Fruit fly (Drosophila melanogaster) whole organism, embryonic: ENCODE data around the gene lectin-28C.

Experiments used
- Awh ChIP-seq: fragments of 200-800 bp; sonication (Bioruptor generic); IDR thresholded peaks from 2 replicates; pipeline ENCODE4, ENCODE4 v1.3.6; 2022; ENCODE audit warnings: missing biosample characterization, missing genetic modification characterization
- CG10462 ChIP-seq: fragments of 200-800 bp; sonication (Bioruptor generic); optimal IDR thresholded peaks from 2 replicates; lab custom pipeline; 2016; ENCODE audit warnings: missing biosample characterization, missing genetic modification characterization
- CG10959 ChIP-seq: fragments of 200-800 bp; sonication (Bioruptor generic); IDR thresholded peaks from 2 replicates; pipeline ENCODE4 v1.3.6; 2022; ENCODE audit warnings: missing biosample characterization, missing genetic modification characterization
- CG12071 ChIP-seq: fragments of 200-800 bp; sonication (Bioruptor generic); optimal IDR thresholded peaks from 3 replicates; lab custom pipeline; 2018; ENCODE audit warnings: missing biosample characterization, mild to moderate bottlenecking, missing genetic modification characterization
- CG12219 ChIP-seq: fragments of 200-800 bp; sonication (Bioruptor generic); optimal IDR thresholded peaks from 3 replicates; lab custom pipeline; 2018; ENCODE audit warnings: missing biosample characterization, mild to moderate bottlenecking, missing genetic modification characterization
- CG13296 ChIP-seq: fragments of 200-800 bp; sonication (Bioruptor generic); optimal IDR thresholded peaks from 3 replicates; lab custom pipeline; 2018; ENCODE audit warnings: missing biosample characterization, mild to moderate bottlenecking, missing genetic modification characterization
- CG13424 ChIP-seq: fragments of 200-800 bp; sonication (Bioruptor generic); optimal IDR thresholded peaks from 2 replicates; lab custom pipeline; 2019; ENCODE audit warnings: missing biosample characterization, mild to moderate bottlenecking, missing genetic modification characterization, moderate library complexity
- CG15011 ChIP-seq: fragments of 200-800 bp; sonication (Bioruptor generic); optimal IDR thresholded peaks from 3 replicates; lab custom pipeline; 2018; ENCODE audit warnings: missing biosample characterization, mild to moderate bottlenecking, missing genetic modification characterization
- CG15073 ChIP-seq: fragments of 200-800 bp; sonication (Bioruptor generic); optimal IDR thresholded peaks from 2 replicates; lab custom pipeline; 2016; ENCODE audit warnings: missing biosample characterization, missing genetic modification characterization
- CG17361 ChIP-seq: fragments of 200-800 bp; sonication (Bioruptor generic); IDR thresholded peaks from 3 replicates; pipeline ENCODE4 v1.3.6; 2022; ENCODE audit warnings: missing biosample characterization, missing genetic modification characterization
- CG17385 ChIP-seq: fragments of 200-800 bp; sonication (Bioruptor generic); optimal IDR thresholded peaks from 3 replicates; lab custom pipeline; 2018; ENCODE audit warnings: missing biosample characterization, mild to moderate bottlenecking, missing genetic modification characterization
- CG17829 ChIP-seq: fragments of 200-800 bp; optimal IDR thresholded peaks from 2 replicates; lab custom pipeline; 2019; ENCODE audit warnings: missing biosample characterization, mild to moderate bottlenecking, missing genetic modification characterization, moderate library complexity
- CG1832 ChIP-seq: fragments of 200-800 bp; sonication (Bioruptor generic); optimal IDR thresholded peaks from 2 replicates; lab custom pipeline; 2017; ENCODE audit warnings: missing biosample characterization, mild to moderate bottlenecking, missing genetic modification characterization, inconsistent platforms
- CG18599 ChIP-seq: fragments of 200-800 bp; sonication (Bioruptor generic); optimal IDR thresholded peaks from 3 replicates; lab custom pipeline; 2017; ENCODE audit warnings: missing biosample characterization, missing genetic modification characterization, mild to moderate bottlenecking, moderate library complexity, missing genetic modification reagents
- CG2678 ChIP-seq: fragments of 200-800 bp; sonication (Bioruptor generic); optimal IDR thresholded peaks from 3 replicates; lab custom pipeline; 2019; ENCODE audit warnings: missing biosample characterization, mild to moderate bottlenecking, missing genetic modification characterization, moderate library complexity
- CG42726 ChIP-seq: fragments of 200-800 bp; sonication (Bioruptor generic); IDR thresholded peaks from 2 replicates; pipeline ENCODE4 v1.3.6; 2022; ENCODE audit warnings: missing biosample characterization, missing genetic modification characterization; ENCODE audit not compliant: partially characterized antibody
- CG4282 ChIP-seq: fragments of 200-800 bp; sonication (Bioruptor generic); optimal IDR thresholded peaks from 2 replicates; lab custom pipeline; 2016; ENCODE audit warnings: missing biosample characterization, missing genetic modification characterization
- CG4820 ChIP-seq: fragments of 200-800 bp; sonication (Bioruptor generic); optimal IDR thresholded peaks from 3 replicates; lab custom pipeline; 2016; ENCODE audit warnings: missing biosample characterization, missing genetic modification characterization
- CG6254 ChIP-seq: fragments of 200-800 bp; sonication (Bioruptor generic); optimal IDR thresholded peaks from 3 replicates; lab custom pipeline; 2017; ENCODE audit warnings: mild to moderate bottlenecking, missing biosample characterization, missing genetic modification reagents, missing genetic modification characterization
- CG6272 ChIP-seq: fragments of 200-800 bp; sonication (Bioruptor generic); IDR thresholded peaks from 2 replicates; pipeline ENCODE4 v1.3.6; 2022; ENCODE audit warnings: missing biosample characterization, missing genetic modification characterization
- CG6654 ChIP-seq: fragments of 200-800 bp; sonication (Bioruptor generic); optimal IDR thresholded peaks from 2 replicates; lab custom pipeline; 2017; ENCODE audit warnings: missing biosample characterization, mild to moderate bottlenecking, missing genetic modification characterization
- CG6791 ChIP-seq: fragments of 200-800 bp; sonication (Bioruptor generic); IDR thresholded peaks from 3 replicates; pipeline ENCODE4 v1.3.6; 2022; ENCODE audit warnings: missing biosample characterization, missing genetic modification characterization; ENCODE audit not compliant: partially characterized antibody
- CG7987 ChIP-seq: fragments of 200-800 bp; sonication (Bioruptor generic); optimal IDR thresholded peaks from 2 replicates; lab custom pipeline; 2018; ENCODE audit warnings: missing biosample characterization, mild to moderate bottlenecking, missing genetic modification characterization, moderate library complexity
- CG8765 ChIP-seq: fragments of 200-800 bp; sonication (Bioruptor generic); IDR thresholded peaks from 2 replicates; pipeline ENCODE4 v1.3.6; 2022; ENCODE audit warnings: missing biosample characterization, missing genetic modification characterization
- CG9437 ChIP-seq: fragments of 200-800 bp; sonication (Bioruptor generic); optimal IDR thresholded peaks from 2 replicates; lab custom pipeline; 2018; ENCODE audit warnings: missing biosample characterization, mild to moderate bottlenecking, missing genetic modification characterization
- CG9817 ChIP-seq: fragments of 200-800 bp; sonication (Bioruptor generic); optimal IDR thresholded peaks from 2 replicates; lab custom pipeline; 2018; ENCODE audit warnings: missing biosample characterization, mild to moderate bottlenecking, missing genetic modification characterization, moderate library complexity
- CHES-1-like ChIP-seq: fragments of 200-800 bp; sonication (Bioruptor generic); optimal IDR thresholded peaks from 2 replicates; lab custom pipeline; 2016; ENCODE audit warnings: missing biosample characterization, missing genetic modification characterization
- Dbx ChIP-seq: fragments of 200-800 bp; sonication (Bioruptor generic); IDR thresholded peaks from 3 replicates; pipeline ENCODE4 v1.3.6; 2022; ENCODE audit warnings: missing biosample characterization, missing genetic modification characterization
- Dref ChIP-seq: fragments of 200-800 bp; sonication (Bioruptor generic); IDR thresholded peaks from 2 replicates; pipeline ENCODE4 v1.3.6; 2022; ENCODE audit warnings: missing biosample characterization, missing genetic modification characterization
- E2f2 ChIP-seq: fragments of 200-800 bp; sonication (Bioruptor generic); IDR thresholded peaks from 2 replicates; pipeline ENCODE4 v1.3.6; 2022; ENCODE audit warnings: missing biosample characterization, missing genetic modification characterization
- HLH3B ChIP-seq: fragments of 200-800 bp; sonication (Bioruptor generic); IDR thresholded peaks from 2 replicates; pipeline ENCODE4 v1.3.6; 2022; ENCODE audit warnings: missing biosample characterization, missing genetic modification characterization
- Hsf ChIP-seq: fragments of 200-800 bp; sonication (Bioruptor generic); optimal IDR thresholded peaks from 3 replicates; lab custom pipeline; 2016; ENCODE audit warnings: missing biosample characterization, missing genetic modification characterization
- MESR4 ChIP-seq: fragments of 200-800 bp; sonication (Bioruptor generic); optimal IDR thresholded peaks from 2 replicates; lab custom pipeline; 2018; ENCODE audit warnings: missing biosample characterization, mild to moderate bottlenecking, missing genetic modification characterization, moderate library complexity
- Max ChIP-seq: fragments of 200-800 bp; sonication (Bioruptor generic); optimal IDR thresholded peaks from 2 replicates; lab custom pipeline; 2016; ENCODE audit warnings: missing biosample characterization, mild to moderate bottlenecking, missing genetic modification characterization
- NC2β ChIP-seq: fragments of 200-800 bp; sonication (Bioruptor generic); optimal IDR thresholded peaks from 2 replicates; lab custom pipeline; 2016; ENCODE audit warnings: missing biosample characterization, missing genetic modification characterization
- Oaz ChIP-seq: fragments of 200-800 bp; sonication (Bioruptor generic); IDR thresholded peaks from 2 replicates; pipeline ENCODE4 v1.3.6; 2022; ENCODE audit warnings: missing biosample characterization, missing genetic modification characterization
- Oli ChIP-seq: fragments of 200-800 bp; sonication (Bioruptor generic); optimal IDR thresholded peaks from 2 replicates; lab custom pipeline; 2018; ENCODE audit warnings: missing biosample characterization, mild to moderate bottlenecking, missing genetic modification characterization, moderate library complexity
- Stat92E ChIP-seq, 3 experiments: fragments of >200 bp in 2 of 3; fragments of 200-800 bp in 1 of 3; sonication (Bioruptor generic) in 1 of 3; optimal IDR thresholded peaks; 2 replicates each; lab custom pipeline; 2017 to 2019; ENCODE audit warnings: missing biosample characterization in 3 of 3, missing genetic modification characterization in 3 of 3, mild to moderate bottlenecking in 1 of 3, moderate library complexity in 1 of 3
- TFAM ChIP-seq: fragments of 200-800 bp; sonication (Bioruptor generic); optimal IDR thresholded peaks from 2 replicates; lab custom pipeline; 2017; ENCODE audit warnings: missing biosample characterization, missing genetic modification characterization, inconsistent platforms
- bcd ChIP-seq: fragments of 200-800 bp; sonication (Bioruptor generic); optimal IDR thresholded peaks from 2 replicates; lab custom pipeline; 2017; ENCODE audit warnings: missing biosample characterization, mild to moderate bottlenecking, missing genetic modification characterization
- cato ChIP-seq: fragments of 200-800 bp; sonication (Bioruptor generic); optimal IDR thresholded peaks from 2 replicates; lab custom pipeline; 2016; ENCODE audit warnings: missing biosample characterization, missing genetic modification characterization, borderline replicate concordance
- crp ChIP-seq, 2 experiments: fragments of 200-800 bp; sonication (Bioruptor generic); optimal IDR thresholded peaks; 2 replicates in 1 of 2; 3 replicates in 1 of 2; lab custom pipeline; 2017; ENCODE audit warnings: missing biosample characterization in 2 of 2, missing genetic modification characterization in 2 of 2, mild to moderate bottlenecking in 1 of 2, moderate library complexity in 1 of 2
- klu ChIP-seq: fragments of 200-800 bp; sonication (Bioruptor generic); IDR thresholded peaks from 2 replicates; pipeline ENCODE4 v1.3.6; 2022; ENCODE audit warnings: missing biosample characterization, missing genetic modification characterization
- pros ChIP-seq: fragments of 200-800 bp; sonication (Bioruptor generic); optimal IDR thresholded peaks from 3 replicates; lab custom pipeline; 2019; ENCODE audit warnings: missing biosample characterization, mild to moderate bottlenecking, missing genetic modification characterization, moderate library complexity
- pum ChIP-seq: fragments of 200-800 bp; sonication (Bioruptor generic); optimal IDR thresholded peaks from 2 replicates; lab custom pipeline; 2016; ENCODE audit warnings: missing biosample characterization, missing genetic modification characterization
- ro ChIP-seq: fragments of 200-800 bp; sonication (Bioruptor generic); IDR thresholded peaks from 2 replicates; pipeline ENCODE4 v1.3.6; 2022; ENCODE audit warnings: missing biosample characterization, missing genetic modification characterization
- row ChIP-seq: fragments of 200-800 bp; sonication (Bioruptor generic); IDR thresholded peaks from 3 replicates; pipeline ENCODE4 v1.3.6; 2022; ENCODE audit warnings: missing biosample characterization, missing genetic modification characterization
- slbo ChIP-seq: fragments of 200-800 bp; sonication (Bioruptor generic); IDR thresholded peaks from 2 replicates; pipeline ENCODE4 v1.3.6; 2022; ENCODE audit warnings: missing biosample characterization, missing genetic modification characterization
- stc ChIP-seq: fragments of 200-800 bp; sonication (Bioruptor generic); IDR thresholded peaks from 2 replicates; pipeline ENCODE4 v1.3.6; 2022; ENCODE audit warnings: missing biosample characterization, missing genetic modification characterization
- tin ChIP-seq: fragments of 200-800 bp; sonication (Bioruptor generic); optimal IDR thresholded peaks from 3 replicates; lab custom pipeline; 2016; ENCODE audit warnings: missing biosample characterization, missing genetic modification characterization
- tx ChIP-seq: fragments of 200-800 bp; sonication (Bioruptor generic); optimal IDR thresholded peaks from 2 replicates; lab custom pipeline; 2016; ENCODE audit warnings: missing biosample characterization, missing genetic modification characterization

lectin-28C gene

DNA sequence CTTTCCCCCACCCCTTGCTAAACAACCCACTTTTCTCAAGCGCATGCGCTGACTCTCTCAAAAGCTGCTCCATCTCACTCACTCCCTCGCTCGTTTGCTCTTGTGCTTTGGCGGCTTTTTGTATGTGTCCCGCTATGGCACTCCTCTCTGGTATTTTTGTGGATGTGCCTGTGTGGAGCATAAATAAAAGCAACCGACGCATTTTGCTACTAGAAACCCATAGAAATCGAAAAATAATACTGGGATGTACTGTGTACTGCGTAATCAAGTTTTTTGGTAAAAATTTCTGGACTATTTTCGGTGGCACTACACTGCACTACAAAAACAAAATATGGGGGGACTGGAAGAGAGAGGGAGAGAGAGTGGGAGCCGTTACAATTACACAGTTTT lies 47.2 kb upstream of the lectin-28C start (continued):
- no peak for TF ChIP-seq bcd (GFP tag; lab: Kevin White, UChicago)
- peak; percentile 63 for TF ChIP-seq CG7987 (GFP tag; lab: Kevin White, UChicago)
- no peak for TF ChIP-seq CG17361 (GFP tag; lab: Robert Waterston, UW)
- 0 out of 2 replicates have a peak, but pooled peaks have one; percentile 10 for TF ChIP-seq slbo (GFP tag; lab: Robert Waterston, UW)
- no peak for TF ChIP-seq CG2678 (tag; lab: Kevin White, UChicago)
- TF ChIP-seq pros (GFP tag; lab: Kevin White, UChicago): peak; percentile 49
- no peak for TF ChIP-seq CG10462 (GFP tag; lab: Kevin White, UChicago)
- no peak for TF ChIP-seq CG9437 (GFP tag; lab: Kevin White, UChicago)
- no peak for TF ChIP-seq CG4282
- TF ChIP-seq CG12219: no peak
- no peak for TF ChIP-seq CG6254 (GFP tag; lab: Kevin White, UChicago)
- TF ChIP-seq tx: no peak
- TF ChIP-seq CG1832: peak; percentile 74
- TF ChIP-seq tin (GFP tag; lab: Kevin White, UChicago): no peak
- peak; percentile 27; the same call in 1 of the 3 replicates for TF ChIP-seq row (GFP tag; lab: Robert Waterston, UW)
- TF ChIP-seq CG17829: no peak
- TF ChIP-seq CHES-1-like: no peak
- TF ChIP-seq TFAM (GFP tag; lab: Kevin White, UChicago): no peak
- 0 out of 2 replicates have a peak, but pooled peaks have one; percentile 35 for TF ChIP-seq Dref (GFP tag; lab: Robert Waterston, UW)
- no peak for TF ChIP-seq CG6272 (GFP tag; lab: Robert Waterston, UW)
- peak; percentile 57 for TF ChIP-seq CG18599 (GFP tag; lab: Kevin White, UChicago)
- TF ChIP-seq Max: no peak
- TF ChIP-seq CG17385: peak; percentile 2
- no peak for TF ChIP-seq E2f2 (GFP tag; lab: Robert Waterston, UW)
- TF ChIP-seq Dbx (GFP tag; lab: Robert Waterston, UW): peak; percentile 62; the same call in 2 of the 3 replicates
- TF ChIP-seq NC2β: no peak
- no peak for TF ChIP-seq CG4820 (GFP tag; lab: Kevin White, UChicago)
- TF ChIP-seq cato (GFP tag; lab: Kevin White, UChicago): no peak
- TF ChIP-seq crp (GFP tag; optimal IDR thresholded peaks at IDR 0.05; lab: Kevin White, UChicago): no peak
- TF ChIP-seq CG6791 (GFP tag; lab: Robert Waterston, UW): 0 out of 3 replicates have a peak, but pooled peaks have one; percentile 32
- TF ChIP-seq CG8765: no peak
- no peak for TF ChIP-seq CG6654 (GFP tag; lab: Kevin White, UChicago)
- TF ChIP-seq Hsf (GFP tag; lab: Kevin White, UChicago): no peak
- TF ChIP-seq CG13296 (GFP tag; lab: Kevin White, UChicago): no peak
- TF ChIP-seq HLH3B (GFP tag; lab: Robert Waterston, UW): no peak
- no peak for TF ChIP-seq klu (GFP tag; lab: Robert Waterston, UW)
- TF ChIP-seq CG10959 (GFP tag; lab: Robert Waterston, UW): no peak
- TF ChIP-seq Oaz (GFP tag; lab: Robert Waterston, UW): no peak
- TF ChIP-seq CG15011 (GFP tag; lab: Kevin White, UChicago): no peak
- peak; percentile 18 for TF ChIP-seq MESR4 (GFP tag; lab: Kevin White, UChicago)
- TF ChIP-seq CG9817 (tag; lab: Kevin White, UChicago): peak; percentile 7
- no peak for TF ChIP-seq CG42726 (GFP tag; lab: Robert Waterston, UW)
- TF ChIP-seq Stat92E (GFP tag; optimal IDR thresholded peaks at IDR 0.05; lab: Kevin White, UChicago): no peak
- TF ChIP-seq Oli (tag; lab: Kevin White, UChicago): no peak
- no peak for TF ChIP-seq pum (GFP tag; lab: Kevin White, UChicago)
- no peak for TF ChIP-seq ro
- TF ChIP-seq CG13424 (tag; lab: Kevin White, UChicago): no peak
- TF ChIP-seq Awh (GFP tag; lab: Robert Waterston, UW): no peak
- TF ChIP-seq stc (GFP tag; lab: Robert Waterston, UW): no peak
- TF ChIP-seq CG12071 (GFP tag; lab: Kevin White, UChicago): no peak
- TF ChIP-seq CG15073: no peak
